Fruit fly (Drosophila melanogaster) whole organism, embryonic: ENCODE data around the gene CG31974.

ENCODE experiments used
- Bgb ChIP-seq: fragments of 200-800 bp; sonication (Bioruptor generic); IDR thresholded peaks from 2 replicates; pipeline ENCODE4 v1.3.6; 2022; ENCODE audit warnings: missing biosample characterization, missing genetic modification characterization; ENCODE audit not compliant: partially characterized antibody
- CG10267 ChIP-seq: fragments of 200-800 bp; sonication (Bioruptor generic); optimal IDR thresholded peaks from 2 replicates; lab custom pipeline; 2018; ENCODE audit warnings: missing biosample characterization, mild to moderate bottlenecking, missing genetic modification characterization, moderate library complexity
- CG10543 ChIP-seq: fragments of 200-800 bp; sonication (Bioruptor generic); optimal IDR thresholded peaks from 3 replicates; lab custom pipeline; 2017; ENCODE audit warnings: missing biosample characterization, mild to moderate bottlenecking, missing genetic modification characterization, moderate library complexity
- CG1233 ChIP-seq: fragments of 200-800 bp; sonication (Bioruptor generic); optimal IDR thresholded peaks from 4 replicates; lab custom pipeline; 2018; ENCODE audit warnings: missing biosample characterization, mild to moderate bottlenecking, missing genetic modification characterization
- CG12769 ChIP-seq: fragments of 200-800 bp; sonication (Bioruptor generic); optimal IDR thresholded peaks from 2 replicates; lab custom pipeline; 2019; ENCODE audit warnings: missing biosample characterization, mild to moderate bottlenecking, missing genetic modification characterization, moderate library complexity
- CG13894 ChIP-seq: fragments of 200-800 bp; sonication (Bioruptor generic); optimal IDR thresholded peaks from 3 replicates; lab custom pipeline; 2018; ENCODE audit warnings: missing biosample characterization, mild to moderate bottlenecking, missing genetic modification characterization, moderate library complexity
- CG14050 ChIP-seq: fragments of 200-800 bp; sonication (Bioruptor generic); IDR thresholded peaks from 3 replicates; pipeline ENCODE4 v1.3.6; 2022; ENCODE audit warnings: missing biosample characterization, missing genetic modification characterization
- CG17361 ChIP-seq: fragments of 200-800 bp; sonication (Bioruptor generic); IDR thresholded peaks from 3 replicates; pipeline ENCODE4 v1.3.6; 2022; ENCODE audit warnings: missing biosample characterization, missing genetic modification characterization
- CG18599 ChIP-seq: fragments of 200-800 bp; sonication (Bioruptor generic); optimal IDR thresholded peaks from 3 replicates; lab custom pipeline; 2017; ENCODE audit warnings: missing biosample characterization, missing genetic modification characterization, mild to moderate bottlenecking, moderate library complexity, missing genetic modification reagents
- CG32532 ChIP-seq: fragments of 200-800 bp; sonication (Bioruptor generic); IDR thresholded peaks from 2 replicates; pipeline ENCODE4 v1.3.6; 2022; ENCODE audit warnings: missing biosample characterization, missing genetic modification characterization
- CG4424 ChIP-seq: fragments of 200-800 bp; sonication (Bioruptor generic); optimal IDR thresholded peaks from 3 replicates; lab custom pipeline; 2016; ENCODE audit warnings: missing biosample characterization, missing genetic modification characterization
- CG7928 ChIP-seq: fragments of 200-800 bp; sonication (Bioruptor generic); optimal IDR thresholded peaks from 2 replicates; lab custom pipeline; 2017; ENCODE audit warnings: missing biosample characterization, mild to moderate bottlenecking, missing genetic modification characterization
- CG7987 ChIP-seq: fragments of 200-800 bp; sonication (Bioruptor generic); optimal IDR thresholded peaks from 2 replicates; lab custom pipeline; 2018; ENCODE audit warnings: missing biosample characterization, mild to moderate bottlenecking, missing genetic modification characterization, moderate library complexity
- CG8281 ChIP-seq: fragments of 200-800 bp; sonication (Bioruptor generic); optimal IDR thresholded peaks from 2 replicates; lab custom pipeline; 2018; ENCODE audit warnings: missing biosample characterization, mild to moderate bottlenecking, missing genetic modification characterization, moderate library complexity
- CG8290 ChIP-seq, 3 experiments: fragments of 200-800 bp; sonication (Bioruptor generic); optimal IDR thresholded peaks; 2 replicates each; lab custom pipeline; 2016 to 2019; ENCODE audit warnings: missing biosample characterization in 3 of 3, missing genetic modification characterization in 3 of 3, mild to moderate bottlenecking in 2 of 3, moderate library complexity in 1 of 3
- Dek ChIP-seq: fragments of 200-800 bp; sonication (Bioruptor generic); optimal IDR thresholded peaks from 3 replicates; lab custom pipeline; 2019; ENCODE audit warnings: missing biosample characterization, mild to moderate bottlenecking, missing genetic modification characterization, moderate library complexity
- Dll ChIP-seq: fragments of 200-800 bp; sonication (Bioruptor generic); IDR thresholded peaks from 4 replicates; pipeline ENCODE4 v1.3.6; 2022; ENCODE audit warnings: missing biosample characterization, missing genetic modification characterization; ENCODE audit not compliant: partially characterized antibody
- Eip74EF ChIP-seq, 2 experiments: fragments of 200-800 bp in 1 of 2; fragments of >200 bp in 1 of 2; sonication (Bioruptor generic) in 1 of 2; optimal IDR thresholded peaks; 2 replicates each; lab custom pipeline; 2017 to 2019; ENCODE audit warnings: missing biosample characterization in 2 of 2, missing genetic modification characterization in 2 of 2, mild to moderate bottlenecking in 1 of 2, moderate library complexity in 1 of 2
- Ets65A ChIP-seq: fragments of 200-800 bp; sonication (Bioruptor generic); peaks from one replicate; lab custom pipeline; 2016; ENCODE audit warnings: missing biosample characterization, missing genetic modification characterization
- Gsc ChIP-seq: fragments of 200-800 bp; sonication (Bioruptor generic); IDR thresholded peaks from 2 replicates; pipeline ENCODE4 v1.3.6; 2022; ENCODE audit warnings: missing biosample characterization, missing genetic modification characterization
- Hmr ChIP-seq: fragments of 200-800 bp; sonication (Bioruptor generic); optimal IDR thresholded peaks from 3 replicates; lab custom pipeline; 2017; ENCODE audit warnings: mild to moderate bottlenecking, missing biosample characterization, missing genetic modification reagents, missing genetic modification characterization
- Hr78 ChIP-seq, 2 experiments: fragments of 200-800 bp in 1 of 2; fragments of >200 bp in 1 of 2; sonication (Bioruptor generic) in 1 of 2; optimal IDR thresholded peaks; 2 replicates each; lab custom pipeline; 2017 to 2019; ENCODE audit warnings: missing biosample characterization in 2 of 2, missing genetic modification characterization in 2 of 2, mild to moderate bottlenecking in 1 of 2, moderate library complexity in 1 of 2
- Med ChIP-seq: fragments of 200-800 bp; sonication (Bioruptor generic); peaks from one replicate; lab custom pipeline; 2016; ENCODE audit warnings: missing biosample characterization, missing genetic modification characterization, mild to moderate bottlenecking, inconsistent platforms, moderate library complexity
- Nf-YA ChIP-seq: fragments of 200-800 bp; sonication (Bioruptor generic); IDR thresholded peaks from 2 replicates; pipeline ENCODE4 v1.3.6; 2022; ENCODE audit warnings: missing biosample characterization, missing genetic modification characterization
- abd-A ChIP-seq: fragments of 200-800 bp; sonication (Bioruptor generic); optimal IDR thresholded peaks from 3 replicates; lab custom pipeline; 2019; ENCODE audit warnings: missing biosample characterization, mild to moderate bottlenecking, missing genetic modification characterization, moderate library complexity
- chinmo ChIP-seq: fragments of 200-800 bp; sonication (Bioruptor generic); IDR thresholded peaks from 4 replicates; pipeline ENCODE4 v1.3.6; 2022; ENCODE audit warnings: missing biosample characterization, missing genetic modification characterization; ENCODE audit not compliant: partially characterized antibody
- ci ChIP-seq: fragments of 200-800 bp; sonication (Bioruptor generic); IDR thresholded peaks from 3 replicates; pipeline ENCODE4 v1.3.6; 2022; ENCODE audit warnings: missing biosample characterization, missing genetic modification characterization
- dysf ChIP-seq: fragments of 200-800 bp; sonication (Bioruptor generic); IDR thresholded peaks from 3 replicates; pipeline ENCODE4 v1.3.6; 2022; ENCODE audit warnings: missing biosample characterization, missing genetic modification characterization
- ems ChIP-seq: fragments of 200-800 bp; sonication (Bioruptor generic); optimal IDR thresholded peaks from 3 replicates; lab custom pipeline; 2016; ENCODE audit warnings: missing biosample characterization, missing genetic modification characterization
- grn ChIP-seq: fragments of 200-800 bp; sonication (Bioruptor generic); optimal IDR thresholded peaks from 3 replicates; lab custom pipeline; 2017; ENCODE audit warnings: missing biosample characterization, missing genetic modification characterization
- gsb ChIP-seq: fragments of 200-800 bp; sonication (Bioruptor generic); IDR thresholded peaks from 2 replicates; pipeline ENCODE4 v1.3.6; 2022; ENCODE audit warnings: missing biosample characterization, missing genetic modification characterization
- klu ChIP-seq: fragments of 200-800 bp; sonication (Bioruptor generic); IDR thresholded peaks from 2 replicates; pipeline ENCODE4 v1.3.6; 2022; ENCODE audit warnings: missing biosample characterization, missing genetic modification characterization
- lab ChIP-seq: fragments of 200-800 bp; sonication (Bioruptor generic); optimal IDR thresholded peaks from 3 replicates; lab custom pipeline; 2017; ENCODE audit warnings: missing biosample characterization, missing genetic modification characterization, mild to moderate bottlenecking, moderate library complexity, missing genetic modification reagents
- nom ChIP-seq: fragments of 200-800 bp; sonication (Bioruptor generic); optimal IDR thresholded peaks from 2 replicates; lab custom pipeline; 2017; ENCODE audit warnings: missing biosample characterization, missing genetic modification characterization, mild to moderate bottlenecking, moderate library complexity, missing genetic modification reagents
- pros ChIP-seq: fragments of 200-800 bp; sonication (Bioruptor generic); optimal IDR thresholded peaks from 3 replicates; lab custom pipeline; 2019; ENCODE audit warnings: missing biosample characterization, mild to moderate bottlenecking, missing genetic modification characterization, moderate library complexity
- sd ChIP-seq: fragments of 200-800 bp; sonication (Bioruptor generic); optimal IDR thresholded peaks from 3 replicates; lab custom pipeline; 2018; ENCODE audit warnings: missing biosample characterization, mild to moderate bottlenecking, missing genetic modification characterization, moderate library complexity
- sens ChIP-seq: fragments of 200-800 bp; sonication (Bioruptor generic); peaks from one replicate; lab custom pipeline; 2016; ENCODE audit warnings: missing biosample characterization, missing genetic modification characterization
- sr ChIP-seq: fragments of 200-800 bp; sonication (Bioruptor generic); IDR thresholded peaks from 3 replicates; pipeline ENCODE4 v1.3.6; 2022; ENCODE audit warnings: missing biosample characterization, missing genetic modification characterization
- trh ChIP-seq: fragments of 200-800 bp; sonication (Bioruptor generic); optimal IDR thresholded peaks from 2 replicates; lab custom pipeline; 2016; ENCODE audit warnings: missing biosample characterization, missing genetic modification characterization
- tx ChIP-seq: fragments of 200-800 bp; sonication (Bioruptor generic); optimal IDR thresholded peaks from 2 replicates; lab custom pipeline; 2016; ENCODE audit warnings: missing biosample characterization, missing genetic modification characterization
- vvl ChIP-seq: fragments of 200-800 bp; sonication (Bioruptor generic); IDR thresholded peaks from 2 replicates; pipeline ENCODE4 v1.3.6; 2022; ENCODE audit warnings: missing biosample characterization, missing genetic modification characterization
- wdn ChIP-seq: fragments of 200-800 bp; sonication (Bioruptor generic); IDR thresholded peaks from 2 replicates; pipeline ENCODE4 v1.3.6; 2022; ENCODE audit warnings: missing biosample characterization, missing genetic modification characterization
- zfh1 ChIP-seq: fragments of 200-800 bp; sonication (Bioruptor generic); IDR thresholded peaks from 3 replicates; pipeline ENCODE4 v1.3.6; 2022; ENCODE audit warnings: missing biosample characterization, missing genetic modification characterization

Gene CG31974

dm6 chr2L:136747-137709, 5.9 kb downstream of the CG31974 start (continued):
- no peak for TF ChIP-seq Dek
- no peak for TF ChIP-seq pros (GFP tag; lab: Kevin White, UChicago)
- TF ChIP-seq Bgb, result no peak
- no peak for TF ChIP-seq klu (GFP tag; lab: Robert Waterston, UW)
- TF ChIP-seq ems, result no peak
- TF ChIP-seq dysf (GFP tag; lab: Robert Waterston, UW), result 0 out of 3 replicates have a peak, but pooled peaks have one; percentile 13
- TF ChIP-seq Hmr (GFP tag; lab: Kevin White, UChicago), result peak; percentile 28
- TF ChIP-seq Nf-YA (GFP tag; lab: Robert Waterston, UW), result no peak
- peak in 1 of 2 experiments; percentile 55 for TF ChIP-seq Hr78 (GFP tag; optimal IDR thresholded peaks at IDR 0.05; lab: Kevin White, UChicago)
- TF ChIP-seq CG4424 (GFP tag; lab: Kevin White, UChicago), result no peak
- TF ChIP-seq CG32532 (GFP tag; lab: Robert Waterston, UW), result no peak
- TF ChIP-seq CG7987, result peak; percentile 79
- peak; percentile 65 for TF ChIP-seq Ets65A (GFP tag; lab: Kevin White, UChicago)
- TF ChIP-seq CG10543 (GFP tag; lab: Kevin White, UChicago), result peak; percentile 18
- no peak for TF ChIP-seq CG1233 (GFP tag; lab: Kevin White, UChicago)
- TF ChIP-seq grn (GFP tag; lab: Kevin White, UChicago), result peak; percentile 67
- no peak for TF ChIP-seq wdn
- peak; percentile 20 for TF ChIP-seq CG18599 (GFP tag; lab: Kevin White, UChicago)
- TF ChIP-seq CG8281 (tag; lab: Kevin White, UChicago), result no peak
- TF ChIP-seq sr (GFP tag; lab: Robert Waterston, UW), result 0 out of 3 replicates have a peak, but pooled peaks have one; percentile 37

dm6 chr2L:136131-136426, 6.8 kb downstream of the CG31974 start:
- 0 out of 3 replicates have a peak, but pooled peaks have one; percentile 16 for TF ChIP-seq CG17361 (GFP tag; lab: Robert Waterston, UW)
- 0 out of 3 replicates have a peak, but pooled peaks have one; percentile 29 for TF ChIP-seq ci (GFP tag; lab: Robert Waterston, UW)
- TF ChIP-seq chinmo (GFP tag; lab: Robert Waterston, UW), result no peak
- no peak for TF ChIP-seq CG8290 (GFP tag; optimal IDR thresholded peaks at IDR 0.05; lab: Kevin White, UChicago)
- TF ChIP-seq CG8290 (tag; optimal IDR thresholded peaks at IDR 0.05; lab: Kevin White, UChicago), result peak in 1 of 2 experiments; percentile 24

dm6 chr2L:135383-136130, 7.3 kb downstream of the CG31974 start:
- TF ChIP-seq CG14050 (GFP tag; lab: Robert Waterston, UW) (no peak), CG10267 (tag; lab: Kevin White, UChicago) (no peak), sens (GFP tag; lab: Kevin White, UChicago) (peak; percentile 76), CG13894 (tag; lab: Kevin White, UChicago) (peak; percentile 26), nom (GFP tag; lab: Kevin White, UChicago) (peak; percentile 71), abd-A (tag; lab: Kevin White, UChicago) (peak; percentile 76), lab (GFP tag; lab: Kevin White, UChicago) (no peak), Med (GFP tag; lab: Kevin White, UChicago) (peak; percentile 38), grn (GFP tag; lab: Kevin White, UChicago) (peak; percentile 45), Eip74EF (GFP tag; optimal IDR thresholded peaks at IDR 0.05; lab: Kevin White, UChicago) (peak in 1 of 2 experiments; percentile 55), trh (GFP tag; lab: Kevin White, UChicago) (no peak), zfh1 (GFP tag; lab: Robert Waterston, UW) (no peak), Gsc (no peak), CG7928 (GFP tag; lab: Kevin White, UChicago) (no peak), tx (GFP tag; lab: Kevin White, UChicago) (no peak), vvl (GFP tag; lab: Robert Waterston, UW) (peak; percentile 81), chinmo (GFP tag; lab: Robert Waterston, UW) (peak; percentile 95; the same call in 3 of the 4 replicates), gsb (no peak), Dll (GFP tag; lab: Robert Waterston, UW) (no peak), sd (tag; lab: Kevin White, UChicago) (peak; percentile 47), Hr78 (GFP tag; optimal IDR thresholded peaks at IDR 0.05; lab: Kevin White, UChicago) (peak in 1 of 2 experiments; percentile 17), CG12769 (tag; lab: Kevin White, UChicago) (peak; percentile 55)
